Fruit fly (Drosophila melanogaster) whole organism, embryonic: ENCODE measurements around the gene ppk26.
"Not testable (repeated sequence)": the region's sequence is repeated elsewhere in the genome, so short reads cannot be mapped to it uniquely, and the experiment has no call there.

Source experiments
- Awh ChIP-seq: fragments of 200-800 bp; sonication (Bioruptor generic); IDR thresholded peaks from 2 replicates; pipeline ENCODE4, ENCODE4 v1.3.6; 2022; ENCODE audit warnings: missing biosample characterization, missing genetic modification characterization
- CG11504 ChIP-seq: fragments of 200-800 bp; sonication (Bioruptor generic); optimal IDR thresholded peaks from 3 replicates; lab custom pipeline; 2019; ENCODE audit warnings: missing biosample characterization, mild to moderate bottlenecking, missing genetic modification characterization, moderate library complexity
- CG11695 ChIP-seq: fragments of 200-800 bp; sonication (Bioruptor generic); IDR thresholded peaks from 3 replicates; pipeline ENCODE4 v1.3.6; 2022; ENCODE audit warnings: missing biosample characterization, missing genetic modification characterization
- CG33557 ChIP-seq: fragments of 200-800 bp; sonication (Bioruptor generic); optimal IDR thresholded peaks from 2 replicates; lab custom pipeline; 2019; ENCODE audit warnings: missing biosample characterization, mild to moderate bottlenecking, missing genetic modification characterization, moderate library complexity
- Ets65A ChIP-seq: fragments of 200-800 bp; sonication (Bioruptor generic); peaks from one replicate; lab custom pipeline; 2016; ENCODE audit warnings: missing biosample characterization, missing genetic modification characterization
- Lim3 ChIP-seq: fragments of 200-800 bp; sonication (Bioruptor generic); IDR thresholded peaks from 2 replicates; pipeline ENCODE4 v1.3.6; 2022; ENCODE audit warnings: missing biosample characterization, missing genetic modification characterization
- dmrt99B ChIP-seq: fragments of 200-800 bp; sonication (Bioruptor generic); optimal IDR thresholded peaks from 2 replicates; lab custom pipeline; 2018; ENCODE audit warnings: missing biosample characterization, mild to moderate bottlenecking, missing genetic modification characterization, moderate library complexity
- en ChIP-seq: fragments of 200-800 bp; sonication (Bioruptor generic); optimal IDR thresholded peaks from 2 replicates; lab custom pipeline; 2016; ENCODE audit warnings: missing biosample characterization, missing genetic modification characterization
- oc ChIP-seq: fragments of 200-800 bp; sonication (Bioruptor generic); optimal IDR thresholded peaks from 2 replicates; lab custom pipeline; 2018; ENCODE audit warnings: missing biosample characterization, mild to moderate bottlenecking, missing genetic modification characterization, moderate library complexity
- sisA ChIP-seq: fragments of 200-800 bp; sonication (Bioruptor generic); IDR thresholded peaks from 2 replicates; pipeline ENCODE4 v1.3.6; 2022; ENCODE audit warnings: missing biosample characterization, missing genetic modification characterization
- tna ChIP-seq: fragments of 200-800 bp; sonication (Bioruptor generic); IDR thresholded peaks from 2 replicates; pipeline ENCODE4 v1.3.6; 2022; ENCODE audit warnings: missing biosample characterization, missing genetic modification characterization; ENCODE audit not compliant: partially characterized antibody

The ppk26 gene

DNA sequence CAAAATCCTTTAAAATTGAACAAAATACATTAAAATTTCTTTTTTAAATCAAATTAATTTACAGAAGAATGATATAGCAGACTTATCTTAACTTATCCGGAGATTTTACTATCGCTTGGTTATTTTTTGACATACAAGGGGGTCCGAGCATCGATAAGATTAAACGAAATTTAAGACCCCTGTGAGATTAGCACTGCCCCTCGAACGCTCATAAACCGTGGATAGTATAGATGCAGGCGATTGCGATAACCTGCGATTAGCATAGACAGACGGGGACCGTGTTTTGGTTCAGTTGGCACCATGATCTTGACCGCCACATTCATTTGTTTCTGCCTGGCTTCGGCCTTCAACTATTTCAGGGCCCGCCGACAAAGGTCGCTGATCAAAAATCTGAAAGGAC is 35.6 kb downstream of the ppk26 start, which contains the start of gene Cyp316a1:
TSS of gene Cyp316a1 (plus strand) at position 301 of the 400 bp plus-strand sequence.
- TF ChIP-seq en (GFP tag; lab: Kevin White, UChicago) (no peak), CG11504 (tag; lab: Kevin White, UChicago) (peak; percentile 6)

DNA sequence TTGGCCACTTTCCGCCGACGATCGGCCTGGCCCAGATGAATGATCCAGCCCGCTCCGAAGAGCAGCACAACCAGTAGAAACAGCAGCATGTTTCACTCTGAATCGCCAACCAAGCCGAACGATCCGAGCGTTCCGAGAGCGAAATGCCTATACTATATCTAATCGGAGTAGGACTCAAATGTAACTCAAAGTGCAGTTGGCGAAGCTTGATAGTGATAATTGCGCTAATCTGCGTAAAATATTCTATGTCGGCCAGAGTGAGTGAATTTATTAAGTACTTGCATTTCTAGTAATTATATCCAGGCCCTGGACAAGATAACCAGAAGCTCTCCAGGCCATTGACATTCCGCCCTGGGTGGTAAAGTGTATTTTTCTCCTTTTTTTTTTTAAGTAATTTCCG is 40.1 kb downstream of the ppk26 start, which contains the start of gene Cyp4d8:
TSS of gene Cyp4d8 (minus strand) at position 101 of the 400 bp plus-strand sequence.
- no peak for TF ChIP-seq Awh (GFP tag; lab: Robert Waterston, UW)
- peak; percentile 46 for TF ChIP-seq Ets65A
- TF ChIP-seq tna (GFP tag; lab: Robert Waterston, UW), result no peak
- TF ChIP-seq, all 482 proteins: peak for 1

DNA sequence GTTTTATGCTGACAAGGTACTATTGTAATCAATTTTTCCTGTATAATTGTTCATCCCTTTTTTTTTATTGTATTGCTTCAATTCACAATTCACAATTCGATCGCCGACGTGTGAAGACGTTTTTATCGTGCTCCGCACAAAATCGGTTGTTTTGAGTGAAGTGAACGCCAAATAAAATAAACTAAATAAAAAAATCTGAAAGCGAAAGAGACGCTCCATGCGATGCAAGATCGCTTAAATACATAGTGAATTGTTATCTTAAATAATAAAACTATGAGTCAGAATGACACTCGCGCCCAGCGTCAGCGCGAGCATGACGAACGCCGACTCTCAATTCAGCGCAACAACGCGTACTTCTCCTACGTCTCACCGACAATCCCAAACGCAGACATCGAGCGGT is 42.8 kb downstream of the ppk26 start, which contains the start of gene CG8539:
TSS of gene CG8539 (minus strand) at position 101 of the 400 bp plus-strand sequence.
- TF ChIP-seq CG33557; Lim3 (GFP tag; lab: Robert Waterston, UW); dmrt99B (tag; lab: Kevin White, UChicago): not testable (repeated sequence)

DNA sequence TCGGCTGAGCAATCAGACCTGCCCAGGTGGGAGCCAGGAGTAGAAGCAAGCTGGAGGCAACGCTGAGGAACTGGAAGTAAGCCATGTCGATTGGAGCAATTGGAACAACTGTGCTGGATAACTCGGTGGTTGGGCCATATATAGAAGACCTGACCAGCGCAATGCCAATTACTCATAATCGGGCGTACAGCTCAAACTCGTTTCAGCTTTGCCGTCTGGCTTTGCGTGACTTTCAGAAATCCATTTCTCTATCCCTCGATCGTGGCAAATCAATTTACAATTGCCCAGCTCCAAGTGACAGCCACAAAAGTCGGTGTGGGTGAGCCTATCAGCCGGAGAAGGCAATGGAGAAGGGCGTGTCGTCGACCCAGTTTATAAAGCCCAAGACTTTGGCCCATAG is 50.2 kb downstream of the ppk26 start, which contains the start of gene CG7548:
TSS of gene CG7548 (minus strand) at position 101 of the 400 bp plus-strand sequence.
- TF ChIP-seq CG11695 (no peak), oc (tag; lab: Kevin White, UChicago) (no peak), sisA (GFP tag; lab: Robert Waterston, UW) (no peak)
